Fruit fly (Drosophila melanogaster) whole organism, prepupa: ENCODE results near the gene Cpr67B.

ENCODE experiments used
- CG10631 ChIP-seq: fragments of 200-800 bp; sonication (Bioruptor generic); optimal IDR thresholded peaks from 2 replicates; lab custom pipeline; 2016; ENCODE audit warnings: missing biosample characterization, missing genetic modification characterization
- CG10669 ChIP-seq: fragments of 200-800 bp; sonication (Bioruptor generic); optimal IDR thresholded peaks from 3 replicates; lab custom pipeline; 2018; ENCODE audit warnings: missing biosample characterization, mild to moderate bottlenecking, missing genetic modification characterization, moderate library complexity
- CG11294 ChIP-seq: fragments of 200-800 bp; sonication (Bioruptor generic); IDR thresholded peaks from 2 replicates; pipeline ENCODE4 v1.3.6; 2022; ENCODE audit warnings: missing biosample characterization, missing genetic modification characterization
- CG11902 ChIP-seq: fragments of 200-800 bp; sonication (Bioruptor generic); optimal IDR thresholded peaks from 3 replicates; lab custom pipeline; 2016; ENCODE audit warnings: missing biosample characterization, missing genetic modification characterization
- CG1621 ChIP-seq: fragments of 200-800 bp; sonication (Bioruptor generic); optimal IDR thresholded peaks from 3 replicates; lab custom pipeline; 2018; ENCODE audit warnings: missing biosample characterization, mild to moderate bottlenecking, missing genetic modification characterization
- CG16779 ChIP-seq: fragments of 200-800 bp; sonication (Bioruptor generic); optimal IDR thresholded peaks from 3 replicates; lab custom pipeline; 2017; ENCODE audit warnings: missing biosample characterization, mild to moderate bottlenecking, missing genetic modification characterization
- CG3032 ChIP-seq: fragments of 200-800 bp; optimal IDR thresholded peaks from 2 replicates; lab custom pipeline; 2019; ENCODE audit warnings: missing biosample characterization, mild to moderate bottlenecking, missing genetic modification characterization, moderate library complexity
- CG31627 ChIP-seq: fragments of 200-800 bp; sonication (Bioruptor generic); optimal IDR thresholded peaks from 3 replicates; lab custom pipeline; 2016; ENCODE audit warnings: missing biosample characterization, missing genetic modification characterization
- CG32006 ChIP-seq: fragments of 200-800 bp; sonication (Bioruptor generic); optimal IDR thresholded peaks from 3 replicates; lab custom pipeline; 2017; ENCODE audit warnings: missing biosample characterization, mild to moderate bottlenecking, missing genetic modification characterization
- CG34406 ChIP-seq: fragments of 200-800 bp; sonication (Bioruptor generic); optimal IDR thresholded peaks from 3 replicates; lab custom pipeline; 2016; ENCODE audit warnings: missing biosample characterization, missing genetic modification characterization
- CG3919 ChIP-seq: fragments of 200-800 bp; sonication (Bioruptor generic); optimal IDR thresholded peaks from 3 replicates; lab custom pipeline; 2016; ENCODE audit warnings: missing biosample characterization, missing genetic modification characterization
- CG4318 ChIP-seq: fragments of 200-800 bp; sonication (Bioruptor generic); optimal IDR thresholded peaks from 3 replicates; lab custom pipeline; 2017; ENCODE audit warnings: missing biosample characterization, mild to moderate bottlenecking, missing genetic modification characterization
- CG6163 ChIP-seq: fragments of 200-800 bp; sonication (Bioruptor generic); IDR thresholded peaks from 3 replicates; pipeline ENCODE4 v1.3.6; 2022; ENCODE audit warnings: missing biosample characterization, missing genetic modification characterization
- CG6276 ChIP-seq: fragments of 200-800 bp; sonication (Bioruptor generic); optimal IDR thresholded peaks from 2 replicates; lab custom pipeline; 2017; ENCODE audit warnings: missing biosample characterization, mild to moderate bottlenecking, missing genetic modification characterization
- CG6792 ChIP-seq: fragments of 200-800 bp; sonication (Bioruptor generic); optimal IDR thresholded peaks from 3 replicates; lab custom pipeline; 2016; ENCODE audit warnings: missing biosample characterization, missing genetic modification characterization
- CG6808 ChIP-seq: fragments of 200-800 bp; sonication (Bioruptor generic); optimal IDR thresholded peaks from 3 replicates; lab custom pipeline; 2017; ENCODE audit warnings: missing biosample characterization, missing genetic modification characterization, mild to moderate bottlenecking, moderate library complexity, missing genetic modification reagents
- CG7368 ChIP-seq: fragments of 200-800 bp; sonication (Bioruptor generic); optimal IDR thresholded peaks from 3 replicates; lab custom pipeline; 2016; ENCODE audit warnings: missing biosample characterization, missing genetic modification characterization
- CG8119 ChIP-seq: fragments of 200-800 bp; sonication (Bioruptor generic); IDR thresholded peaks from 3 replicates; pipeline ENCODE4 v1.3.6; 2022; ENCODE audit warnings: missing biosample characterization, missing genetic modification characterization
- CG8319 ChIP-seq: fragments of 200-800 bp; sonication (Bioruptor generic); optimal IDR thresholded peaks from 3 replicates; lab custom pipeline; 2016; ENCODE audit warnings: missing biosample characterization, missing genetic modification characterization
- CG8632 ChIP-seq: fragments of 200-800 bp; sonication (Bioruptor generic); optimal IDR thresholded peaks from 3 replicates; lab custom pipeline; 2016; ENCODE audit warnings: missing biosample characterization, missing genetic modification characterization
- CG9139 ChIP-seq: fragments of 200-800 bp; sonication (Bioruptor generic); optimal IDR thresholded peaks from 3 replicates; lab custom pipeline; 2017; ENCODE audit warnings: missing biosample characterization, mild to moderate bottlenecking, missing genetic modification characterization
- Eip75B ChIP-seq: fragments of 200-800 bp; sonication (Bioruptor generic); optimal IDR thresholded peaks from 3 replicates; lab custom pipeline; 2016; ENCODE audit warnings: missing biosample characterization, missing genetic modification characterization
- Eip78C ChIP-seq: fragments of 200-800 bp; sonication (Bioruptor generic); peaks from one replicate; lab custom pipeline; 2016; ENCODE audit warnings: missing biosample characterization, missing genetic modification characterization
- Eip93F ChIP-seq: fragments of 200-800 bp; sonication (Bioruptor generic); optimal IDR thresholded peaks from 2 replicates; lab custom pipeline; 2016; ENCODE audit warnings: missing biosample characterization, mild to moderate bottlenecking, missing genetic modification characterization
- Ets21C ChIP-seq: fragments of 200-800 bp; sonication (Bioruptor generic); optimal IDR thresholded peaks from 3 replicates; lab custom pipeline; 2016; ENCODE audit warnings: missing biosample characterization, missing genetic modification characterization
- Ets96B ChIP-seq: fragments of 200-800 bp; optimal IDR thresholded peaks from 2 replicates; lab custom pipeline; 2019; ENCODE audit warnings: missing biosample characterization, mild to moderate bottlenecking, missing genetic modification characterization, moderate library complexity
- Gug ChIP-seq: fragments of 200-800 bp; sonication (Bioruptor generic); IDR thresholded peaks from 2 replicates; pipeline ENCODE4 v1.3.6; 2022; ENCODE audit warnings: missing biosample characterization, missing genetic modification characterization
- Hr38 ChIP-seq: sonication (Bioruptor generic); optimal IDR thresholded peaks from 2 replicates; lab custom pipeline; 2016; ENCODE audit warnings: missing biosample characterization, missing genetic modification characterization
- Hr4 ChIP-seq: fragments of 200-800 bp; sonication (Bioruptor generic); optimal IDR thresholded peaks from 3 replicates; lab custom pipeline; 2016; ENCODE audit warnings: missing biosample characterization, missing genetic modification characterization
- Lpt ChIP-seq: fragments of 200-800 bp; sonication (Bioruptor generic); optimal IDR thresholded peaks from 3 replicates; lab custom pipeline; 2016; ENCODE audit warnings: missing biosample characterization, missing genetic modification characterization
- OdsH ChIP-seq: fragments of 200-800 bp; sonication (Bioruptor generic); optimal IDR thresholded peaks from 3 replicates; lab custom pipeline; 2016; ENCODE audit warnings: missing biosample characterization, missing genetic modification characterization
- Smox ChIP-seq: fragments of 200-800 bp; sonication (Bioruptor generic); optimal IDR thresholded peaks from 3 replicates; lab custom pipeline; 2016; ENCODE audit warnings: missing biosample characterization, missing genetic modification characterization
- Sox14 ChIP-seq: fragments of 200-800 bp; sonication (Bioruptor generic); optimal IDR thresholded peaks from 3 replicates; lab custom pipeline; 2016; ENCODE audit warnings: missing biosample characterization, missing genetic modification characterization
- achi ChIP-seq: fragments of 200-800 bp; sonication (Bioruptor generic); optimal IDR thresholded peaks from 3 replicates; lab custom pipeline; 2016; ENCODE audit warnings: missing biosample characterization, missing genetic modification characterization
- acj6 ChIP-seq: fragments of 200-800 bp; sonication (Bioruptor generic); optimal IDR thresholded peaks from 3 replicates; lab custom pipeline; 2016; ENCODE audit warnings: missing biosample characterization, missing genetic modification characterization
- cyc ChIP-seq: fragments of 200-800 bp; sonication (Bioruptor generic); optimal IDR thresholded peaks from 3 replicates; lab custom pipeline; 2016; ENCODE audit warnings: missing biosample characterization, missing genetic modification characterization
- dac ChIP-seq: fragments of 200-800 bp; sonication (Bioruptor generic); optimal IDR thresholded peaks from 2 replicates; lab custom pipeline; 2017; ENCODE audit warnings: missing biosample characterization, mild to moderate bottlenecking, missing genetic modification characterization
- dsx ChIP-seq: fragments of 200-800 bp; optimal IDR thresholded peaks from 3 replicates; lab custom pipeline; 2019; ENCODE audit warnings: missing biosample characterization, mild to moderate bottlenecking, missing genetic modification characterization, moderate library complexity; ENCODE audit not compliant: poor library complexity, severe bottlenecking
- eg ChIP-seq: fragments of 200-800 bp; sonication (Bioruptor generic); IDR thresholded peaks from 3 replicates; pipeline ENCODE4 v1.3.6; 2022; ENCODE audit warnings: missing biosample characterization, missing genetic modification characterization
- esn ChIP-seq: fragments of 200-800 bp; sonication (Bioruptor generic); optimal IDR thresholded peaks from 2 replicates; lab custom pipeline; 2016; ENCODE audit warnings: missing biosample characterization, mild to moderate bottlenecking, missing genetic modification characterization, moderate library complexity
- fd59A ChIP-seq: fragments of 200-800 bp; sonication (Bioruptor generic); optimal IDR thresholded peaks from 2 replicates; lab custom pipeline; 2017; ENCODE audit warnings: missing biosample characterization, mild to moderate bottlenecking, missing genetic modification characterization, missing genetic modification reagents
- fkh ChIP-seq: fragments of 200-800 bp; sonication (Bioruptor generic); optimal IDR thresholded peaks from 3 replicates; lab custom pipeline; 2017; ENCODE audit warnings: missing biosample characterization, mild to moderate bottlenecking, missing genetic modification characterization, moderate library complexity
- lz ChIP-seq: fragments of 200-800 bp; sonication (Bioruptor generic); optimal IDR thresholded peaks from 3 replicates; lab custom pipeline; 2016; ENCODE audit warnings: missing biosample characterization, missing genetic modification characterization
- pdm3 ChIP-seq: fragments of 200-800 bp; sonication (Bioruptor generic); optimal IDR thresholded peaks from 3 replicates; lab custom pipeline; 2016; ENCODE audit warnings: missing biosample characterization, missing genetic modification characterization
- spab ChIP-seq: fragments of 200-800 bp; sonication (Bioruptor generic); optimal IDR thresholded peaks from 2 replicates; lab custom pipeline; 2017; ENCODE audit warnings: missing biosample characterization, mild to moderate bottlenecking, missing genetic modification characterization, missing genetic modification reagents
- ss ChIP-seq, 2 experiments: fragments of 200-800 bp; sonication (Bioruptor generic); optimal IDR thresholded peaks; 2 replicates in 1 of 2; 3 replicates in 1 of 2; lab custom pipeline; 2017 to 2018; ENCODE audit warnings: mild to moderate bottlenecking in 2 of 2, missing biosample characterization in 2 of 2, missing genetic modification characterization in 2 of 2, moderate library complexity in 1 of 2
- topi ChIP-seq: fragments of 200-800 bp; sonication (Bioruptor generic); optimal IDR thresholded peaks from 3 replicates; lab custom pipeline; 2016; ENCODE audit warnings: missing biosample characterization, missing genetic modification characterization
- vri ChIP-seq: fragments of 200-800 bp; sonication (Bioruptor generic); optimal IDR thresholded peaks from 3 replicates; lab custom pipeline; 2016; ENCODE audit warnings: missing biosample characterization, mild to moderate bottlenecking, missing genetic modification characterization

The Cpr67B gene

dm6 chr3L:9422135-9422534, 17.5 kb downstream of the Cpr67B start:
- TF ChIP-seq esn (GFP tag; lab: Kevin White, UChicago) (no peak), Eip78C (GFP tag; lab: Kevin White, UChicago) (peak; percentile 8)

- TF ChIP-seq acj6 = peak; percentile 99
- TF ChIP-seq Ets21C = peak; percentile 97
- peak; percentile 95 for TF ChIP-seq spab (GFP tag; lab: Kevin White, UChicago)
- TF ChIP-seq Smox (GFP tag; lab: Kevin White, UChicago) = peak; percentile 99
- TF ChIP-seq CG11902 (GFP tag; lab: Kevin White, UChicago) = peak; percentile 98
- TF ChIP-seq lz (GFP tag; lab: Kevin White, UChicago) = peak; percentile 99
- peak; percentile 21 for TF ChIP-seq Hr38 (GFP tag; lab: Kevin White, UChicago)
- peak; percentile 99 for TF ChIP-seq Eip93F (GFP tag; lab: Kevin White, UChicago)
- peak; percentile 99 for TF ChIP-seq OdsH (GFP tag; lab: Kevin White, UChicago)
- TF ChIP-seq CG4318 (GFP tag; lab: Kevin White, UChicago) = peak; percentile 94
- peak; percentile 99 for TF ChIP-seq CG8119 (GFP tag; lab: Robert Waterston, UW)
- TF ChIP-seq Ets96B (tag; lab: Kevin White, UChicago) = peak; percentile 98
- peak; percentile 99 for TF ChIP-seq cyc (GFP tag; lab: Kevin White, UChicago)
- peak; percentile 93 for TF ChIP-seq dac
- TF ChIP-seq Eip78C (GFP tag; lab: Kevin White, UChicago) = peak; percentile 100
- peak; percentile 99 for TF ChIP-seq CG3919
- peak; percentile 97 for TF ChIP-seq CG11294
- peak; percentile 97 for TF ChIP-seq CG1621 (tag; lab: Kevin White, UChicago)
- peak; percentile 98 for TF ChIP-seq Gug (GFP tag; lab: Robert Waterston, UW)
- peak; percentile 99 for TF ChIP-seq Hr4 (GFP tag; lab: Kevin White, UChicago)
- peak; percentile 98 for TF ChIP-seq achi (GFP tag; lab: Kevin White, UChicago)
- peak; percentile 99 for TF ChIP-seq CG6792 (GFP tag; lab: Kevin White, UChicago)
- TF ChIP-seq vri (GFP tag; lab: Kevin White, UChicago) = peak; percentile 98
- peak; percentile 99 for TF ChIP-seq CG31627
- peak; percentile 97 for TF ChIP-seq Lpt (GFP tag; lab: Kevin White, UChicago)
- TF ChIP-seq dsx (GFP tag; lab: Kevin White, UChicago) = peak; percentile 97
- TF ChIP-seq CG7368 = peak; percentile 99
- peak; percentile 99 for TF ChIP-seq pdm3 (GFP tag; lab: Kevin White, UChicago)
- peak; percentile 100 for TF ChIP-seq CG34406 (GFP tag; lab: Kevin White, UChicago)
- peak; percentile 98 for TF ChIP-seq eg
- peak; percentile 97 for TF ChIP-seq CG3032
- TF ChIP-seq CG10669 (GFP tag; lab: Kevin White, UChicago) = peak; percentile 98
- peak; percentile 99 for TF ChIP-seq CG32006 (GFP tag; lab: Kevin White, UChicago)
- peak; percentile 95 for TF ChIP-seq fd59A (GFP tag; lab: Kevin White, UChicago)
- peak; percentile 95 for TF ChIP-seq CG6808
- peak; percentile 98 for TF ChIP-seq CG6276 (GFP tag; lab: Kevin White, UChicago)
- peak; percentile 95 to 98 for TF ChIP-seq ss (GFP tag; optimal IDR thresholded peaks at IDR 0.05; lab: Kevin White, UChicago)
- peak; percentile 98 for TF ChIP-seq CG6163 (GFP tag; lab: Robert Waterston, UW)
- peak; percentile 99 for TF ChIP-seq Eip75B (GFP tag; lab: Kevin White, UChicago)
- peak; percentile 99 for TF ChIP-seq Sox14 (GFP tag; lab: Kevin White, UChicago)
- TF ChIP-seq CG8632 (GFP tag; lab: Kevin White, UChicago) = peak; percentile 99
- TF ChIP-seq CG9139 (GFP tag; lab: Kevin White, UChicago) = peak; percentile 92
- TF ChIP-seq CG16779 (tag; lab: Kevin White, UChicago) = peak; percentile 98
- peak; percentile 100 for TF ChIP-seq esn (GFP tag; lab: Kevin White, UChicago)
- peak; percentile 92 for TF ChIP-seq fkh (GFP tag; lab: Kevin White, UChicago)
- TF ChIP-seq CG10631 (GFP tag; lab: Kevin White, UChicago) = peak; percentile 99
- TF ChIP-seq topi (GFP tag; lab: Kevin White, UChicago) = peak; percentile 99
- peak; percentile 98 for TF ChIP-seq CG8319 (GFP tag; lab: Kevin White, UChicago)
Measured at dm6 chr3L:9422636-9423419, 18.2 kb downstream of the Cpr67B start, which contains the start of gene aay. aay (plus strand) TSS chr3L:9423253.
